Fruit fly (Drosophila melanogaster) whole organism, embryonic: ENCODE data around the gene Best3.
A peak's percentile ranks its signal among the peaks of the same experiment; 100 is the strongest.

Experiments
- CG1024 ChIP-seq: fragments of 200-800 bp; sonication (Bioruptor generic); IDR thresholded peaks from 2 replicates; pipeline ENCODE4 v1.3.6; 2022; ENCODE audit warnings: missing biosample characterization, missing genetic modification characterization
- CG11504 ChIP-seq: fragments of 200-800 bp; sonication (Bioruptor generic); optimal IDR thresholded peaks from 3 replicates; lab custom pipeline; 2019; ENCODE audit warnings: missing biosample characterization, mild to moderate bottlenecking, missing genetic modification characterization, moderate library complexity
- CG11560 ChIP-seq: fragments of 200-800 bp; sonication (Bioruptor generic); IDR thresholded peaks from 3 replicates; pipeline ENCODE4 v1.3.6; 2022; ENCODE audit warnings: missing biosample characterization, missing genetic modification characterization
- CG11695 ChIP-seq: fragments of 200-800 bp; sonication (Bioruptor generic); IDR thresholded peaks from 3 replicates; pipeline ENCODE4 v1.3.6; 2022; ENCODE audit warnings: missing biosample characterization, missing genetic modification characterization
- CG1233 ChIP-seq: fragments of 200-800 bp; sonication (Bioruptor generic); optimal IDR thresholded peaks from 4 replicates; lab custom pipeline; 2018; ENCODE audit warnings: missing biosample characterization, mild to moderate bottlenecking, missing genetic modification characterization
- CG13123 ChIP-seq: fragments of 200-800 bp; sonication (Bioruptor generic); optimal IDR thresholded peaks from 2 replicates; lab custom pipeline; 2016; ENCODE audit warnings: missing biosample characterization, missing genetic modification characterization
- CG14014 ChIP-seq: fragments of 200-800 bp; sonication (Bioruptor generic); IDR thresholded peaks from 2 replicates; pipeline ENCODE4 v1.3.6; 2022; ENCODE audit warnings: missing biosample characterization, missing genetic modification characterization
- CG14860 ChIP-seq: fragments of 200-800 bp; sonication (Bioruptor generic); IDR thresholded peaks from 3 replicates; pipeline ENCODE4 v1.3.6; 2022; ENCODE audit warnings: missing biosample characterization, missing genetic modification characterization; ENCODE audit not compliant: partially characterized antibody
- CG15073 ChIP-seq: fragments of 200-800 bp; sonication (Bioruptor generic); optimal IDR thresholded peaks from 2 replicates; lab custom pipeline; 2016; ENCODE audit warnings: missing biosample characterization, missing genetic modification characterization
- CG1647 ChIP-seq: fragments of 200-800 bp; sonication (Bioruptor generic); optimal IDR thresholded peaks from 3 replicates; lab custom pipeline; 2016; ENCODE audit warnings: missing biosample characterization, missing genetic modification characterization
- CG16779 ChIP-seq: fragments of 200-800 bp; sonication (Bioruptor generic); IDR thresholded peaks from 2 replicates; pipeline ENCODE4 v1.3.6; 2022; ENCODE audit warnings: missing biosample characterization, missing genetic modification characterization
- CG16815 ChIP-seq: fragments of 200-800 bp; sonication (Bioruptor generic); optimal IDR thresholded peaks from 3 replicates; lab custom pipeline; 2017; ENCODE audit warnings: missing biosample characterization, mild to moderate bottlenecking, missing genetic modification characterization
- CG30403 ChIP-seq: fragments of 200-800 bp; sonication (Bioruptor generic); optimal IDR thresholded peaks from 3 replicates; lab custom pipeline; 2016; ENCODE audit warnings: missing biosample characterization, missing genetic modification characterization
- CG31365 ChIP-seq: fragments of 200-800 bp; sonication (Bioruptor generic); optimal IDR thresholded peaks from 2 replicates; lab custom pipeline; 2018; ENCODE audit warnings: missing biosample characterization, mild to moderate bottlenecking, missing genetic modification characterization
- CG31441 ChIP-seq: fragments of 200-800 bp; sonication (Bioruptor generic); IDR thresholded peaks from 2 replicates; pipeline ENCODE4 v1.3.6; 2022; ENCODE audit warnings: missing biosample characterization, missing genetic modification characterization
- CG34224 ChIP-seq: fragments of 200-800 bp; sonication (Bioruptor generic); IDR thresholded peaks from 3 replicates; pipeline ENCODE4 v1.3.6; 2022; ENCODE audit warnings: missing biosample characterization, missing genetic modification characterization; ENCODE audit not compliant: partially characterized antibody
- CG4424 ChIP-seq: fragments of 200-800 bp; sonication (Bioruptor generic); optimal IDR thresholded peaks from 3 replicates; lab custom pipeline; 2016; ENCODE audit warnings: missing biosample characterization, missing genetic modification characterization
- CG4617 ChIP-seq: fragments of 200-800 bp; sonication (Bioruptor generic); optimal IDR thresholded peaks from 3 replicates; lab custom pipeline; 2016; ENCODE audit warnings: missing biosample characterization, missing genetic modification characterization, borderline replicate concordance
- CG4707 ChIP-seq: fragments of 200-800 bp; sonication (Bioruptor generic); optimal IDR thresholded peaks from 2 replicates; lab custom pipeline; 2018; ENCODE audit warnings: missing biosample characterization, mild to moderate bottlenecking, missing genetic modification characterization, moderate library complexity
- CG4854 ChIP-seq: fragments of 200-800 bp; sonication (Bioruptor generic); optimal IDR thresholded peaks from 2 replicates; lab custom pipeline; 2016; ENCODE audit warnings: missing biosample characterization, missing genetic modification characterization, inconsistent platforms
- CG6791 ChIP-seq: fragments of 200-800 bp; sonication (Bioruptor generic); IDR thresholded peaks from 3 replicates; pipeline ENCODE4 v1.3.6; 2022; ENCODE audit warnings: missing biosample characterization, missing genetic modification characterization; ENCODE audit not compliant: partially characterized antibody
- CG6854 ChIP-seq: fragments of 200-800 bp; sonication (Bioruptor generic); optimal IDR thresholded peaks from 3 replicates; lab custom pipeline; 2017; ENCODE audit warnings: missing biosample characterization, mild to moderate bottlenecking, missing genetic modification characterization
- CG9437 ChIP-seq: fragments of 200-800 bp; sonication (Bioruptor generic); optimal IDR thresholded peaks from 2 replicates; lab custom pipeline; 2018; ENCODE audit warnings: missing biosample characterization, mild to moderate bottlenecking, missing genetic modification characterization
- CG9727 ChIP-seq: fragments of 200-800 bp; sonication (Bioruptor generic); optimal IDR thresholded peaks from 3 replicates; lab custom pipeline; 2017; ENCODE audit warnings: missing biosample characterization, mild to moderate bottlenecking, missing genetic modification characterization
- Chrac-16 ChIP-seq: fragments of 200-800 bp; sonication (Bioruptor generic); optimal IDR thresholded peaks from 3 replicates; lab custom pipeline; 2016; ENCODE audit warnings: missing biosample characterization, missing genetic modification characterization
- Dbx ChIP-seq: fragments of 200-800 bp; sonication (Bioruptor generic); IDR thresholded peaks from 3 replicates; pipeline ENCODE4 v1.3.6; 2022; ENCODE audit warnings: missing biosample characterization, missing genetic modification characterization
- E2f2 ChIP-seq: fragments of 200-800 bp; sonication (Bioruptor generic); IDR thresholded peaks from 2 replicates; pipeline ENCODE4 v1.3.6; 2022; ENCODE audit warnings: missing biosample characterization, missing genetic modification characterization
- ERR ChIP-seq: fragments of 200-800 bp; sonication (Bioruptor generic); optimal IDR thresholded peaks from 2 replicates; lab custom pipeline; 2016; ENCODE audit warnings: missing biosample characterization, missing genetic modification characterization
- Lhr ChIP-seq: fragments of 200-800 bp; sonication (Bioruptor generic); optimal IDR thresholded peaks from 3 replicates; lab custom pipeline; 2017; ENCODE audit warnings: mild to moderate bottlenecking, missing biosample characterization, missing genetic modification reagents, missing genetic modification characterization
- Nf-YB ChIP-seq: fragments of 200-800 bp; sonication (Bioruptor generic); optimal IDR thresholded peaks from 3 replicates; lab custom pipeline; 2019; ENCODE audit warnings: missing biosample characterization, mild to moderate bottlenecking, missing genetic modification characterization, moderate library complexity
- Opbp ChIP-seq: fragments of 200-800 bp; sonication (Bioruptor generic); IDR thresholded peaks from 3 replicates; pipeline ENCODE4 v1.3.6; 2022; ENCODE audit warnings: missing biosample characterization, missing genetic modification characterization; ENCODE audit not compliant: partially characterized antibody
- Sin3A ChIP-seq: fragments of >200 bp; optimal IDR thresholded peaks from 2 replicates; lab custom pipeline; 2018
- Xbp1 ChIP-seq: fragments of 200-800 bp; sonication (Bioruptor generic); optimal IDR thresholded peaks from 3 replicates; lab custom pipeline; 2016; ENCODE audit warnings: missing biosample characterization, mild to moderate bottlenecking, missing genetic modification characterization
- YL-1 ChIP-seq: fragments of 200-800 bp; sonication (Bioruptor generic); optimal IDR thresholded peaks from 3 replicates; lab custom pipeline; 2017; ENCODE audit warnings: missing biosample characterization, mild to moderate bottlenecking, missing genetic modification characterization
- ab ChIP-seq: fragments of 200-800 bp; sonication (Bioruptor generic); optimal IDR thresholded peaks from 2 replicates; lab custom pipeline; 2016; ENCODE audit warnings: missing biosample characterization, missing genetic modification characterization
- abd-A ChIP-seq: fragments of 200-800 bp; sonication (Bioruptor generic); optimal IDR thresholded peaks from 3 replicates; lab custom pipeline; 2019; ENCODE audit warnings: missing biosample characterization, mild to moderate bottlenecking, missing genetic modification characterization, moderate library complexity
- ara ChIP-seq: fragments of 200-800 bp; sonication (Bioruptor generic); IDR thresholded peaks from 2 replicates; pipeline ENCODE4 v1.3.6; 2022; ENCODE audit warnings: missing biosample characterization, missing genetic modification characterization
- ase ChIP-seq: fragments of 200-800 bp; sonication (Bioruptor generic); IDR thresholded peaks from 3 replicates; pipeline ENCODE4 v1.3.6; 2022; ENCODE audit warnings: missing biosample characterization, missing genetic modification characterization
- btn ChIP-seq: fragments of 200-800 bp; sonication (Bioruptor generic); optimal IDR thresholded peaks from 2 replicates; lab custom pipeline; 2016; ENCODE audit warnings: missing biosample characterization, missing genetic modification characterization
- grn ChIP-seq: fragments of 200-800 bp; sonication (Bioruptor generic); optimal IDR thresholded peaks from 3 replicates; lab custom pipeline; 2017; ENCODE audit warnings: missing biosample characterization, missing genetic modification characterization
- h ChIP-seq: fragments of >200 bp; optimal IDR thresholded peaks from 2 replicates; lab custom pipeline; 2017
- inv ChIP-seq: fragments of 200-800 bp; sonication (Bioruptor generic); IDR thresholded peaks from 2 replicates; pipeline ENCODE4 v1.3.6; 2022; ENCODE audit warnings: missing biosample characterization, missing genetic modification characterization; ENCODE audit not compliant: partially characterized antibody
- phol ChIP-seq: fragments of 200-800 bp; sonication (Bioruptor generic); optimal IDR thresholded peaks from 3 replicates; lab custom pipeline; 2018; ENCODE audit warnings: missing biosample characterization, mild to moderate bottlenecking, missing genetic modification characterization, moderate library complexity
- pzg ChIP-seq: fragments of 200-800 bp; sonication (Bioruptor generic); optimal IDR thresholded peaks from 3 replicates; lab custom pipeline; 2018; ENCODE audit warnings: missing biosample characterization, mild to moderate bottlenecking, missing genetic modification characterization, moderate library complexity
- schlank ChIP-seq: fragments of 200-800 bp; sonication (Bioruptor generic); optimal IDR thresholded peaks from 2 replicates; lab custom pipeline; 2018; ENCODE audit warnings: missing biosample characterization, mild to moderate bottlenecking, missing genetic modification characterization
- sens-2 ChIP-seq: fragments of 200-800 bp; sonication (Bioruptor generic); IDR thresholded peaks from 2 replicates; pipeline ENCODE4 v1.3.6; 2022; ENCODE audit warnings: missing biosample characterization, missing genetic modification characterization
- slbo ChIP-seq: fragments of 200-800 bp; sonication (Bioruptor generic); IDR thresholded peaks from 2 replicates; pipeline ENCODE4 v1.3.6; 2022; ENCODE audit warnings: missing biosample characterization, missing genetic modification characterization
- sob ChIP-seq: fragments of 200-800 bp; sonication (Bioruptor generic); IDR thresholded peaks from 2 replicates; pipeline ENCODE4 v1.3.6; 2022; ENCODE audit warnings: missing biosample characterization, missing genetic modification characterization
- sqz ChIP-seq: fragments of 200-800 bp; sonication (Bioruptor generic); optimal IDR thresholded peaks from 3 replicates; lab custom pipeline; 2018; ENCODE audit warnings: missing biosample characterization, mild to moderate bottlenecking, missing genetic modification characterization
- tx ChIP-seq: fragments of 200-800 bp; sonication (Bioruptor generic); optimal IDR thresholded peaks from 2 replicates; lab custom pipeline; 2016; ENCODE audit warnings: missing biosample characterization, missing genetic modification characterization
- zfh2 ChIP-seq: fragments of 200-800 bp; sonication (Bioruptor generic); optimal IDR thresholded peaks from 2 replicates; lab custom pipeline; 2016; ENCODE audit warnings: missing biosample characterization, missing genetic modification characterization

The Best3 gene

dm6 chr3L:15347695-15348465 is 45.3 kb upstream of the Best3 start (continued):
- TF ChIP-seq CG4617 (GFP tag; lab: Kevin White, UChicago) (no peak), CG4854 (GFP tag; lab: Kevin White, UChicago) (no peak), sqz (GFP tag; lab: Kevin White, UChicago) (peak; percentile 72), CG16779 (GFP tag; lab: Robert Waterston, UW) (no peak), Xbp1 (GFP tag; lab: Kevin White, UChicago) (peak; percentile 54), CG14860 (no peak), CG9727 (GFP tag; lab: Kevin White, UChicago) (peak; percentile 95), CG13123 (GFP tag; lab: Kevin White, UChicago) (no peak), CG11695 (GFP tag; lab: Robert Waterston, UW) (peak; percentile 74), CG34224 (GFP tag; lab: Robert Waterston, UW) (no peak), ab (GFP tag; lab: Kevin White, UChicago) (no peak), CG16815 (GFP tag; lab: Kevin White, UChicago) (peak; percentile 75), CG1024 (GFP tag; lab: Robert Waterston, UW) (no peak), abd-A (tag; lab: Kevin White, UChicago) (no peak), CG4424 (peak; percentile 72), CG11560 (tag; lab: Robert Waterston, UW) (no peak), CG6791 (GFP tag; lab: Robert Waterston, UW) (no peak), Chrac-16 (peak; percentile 49), CG1647 (GFP tag; lab: Kevin White, UChicago) (no peak), CG9437 (GFP tag; lab: Kevin White, UChicago) (peak; percentile 67), grn (GFP tag; lab: Kevin White, UChicago) (peak; percentile 71), inv (no peak), CG31441 (peak; percentile 92), CG15073 (GFP tag; lab: Kevin White, UChicago) (no peak), YL-1 (GFP tag; lab: Kevin White, UChicago) (peak; percentile 19), h (lab: Kevin White, UChicago) (no peak), zfh2 (no peak), ase (no peak), ara (GFP tag; lab: Robert Waterston, UW) (no peak), slbo (GFP tag; lab: Robert Waterston, UW) (peak; percentile 18; the same call in 1 of the 2 replicates), Sin3A (no peak), CG1233 (GFP tag; lab: Kevin White, UChicago) (peak; percentile 66), sob (GFP tag; lab: Robert Waterston, UW) (no peak), schlank (tag; lab: Kevin White, UChicago) (no peak), pzg (GFP tag; lab: Kevin White, UChicago) (no peak), E2f2 (peak; percentile 22; the same call in 1 of the 2 replicates), CG31365 (tag; lab: Kevin White, UChicago) (no peak), CG6854 (peak; percentile 26), Lhr (GFP tag; lab: Kevin White, UChicago) (peak; percentile 18), ERR (no peak), CG11504 (tag; lab: Kevin White, UChicago) (peak; percentile 85), phol (tag; lab: Kevin White, UChicago) (peak; percentile 79), tx (GFP tag; lab: Kevin White, UChicago) (no peak), CG30403 (GFP tag; lab: Kevin White, UChicago) (peak; percentile 52), CG4707 (GFP tag; lab: Kevin White, UChicago) (no peak), Opbp (no peak), btn (GFP tag; lab: Kevin White, UChicago) (no peak), Dbx (GFP tag; lab: Robert Waterston, UW) (no peak), Nf-YB (GFP tag; lab: Kevin White, UChicago) (peak; percentile 71), sens-2 (GFP tag; lab: Robert Waterston, UW) (no peak), CG14014 (GFP tag; lab: Robert Waterston, UW) (no peak)
